Worm (Caenorhabditis elegans): Measurements from ENCODE around the gene nra-1.

- TF ChIP-seq ama-1 (optimal IDR thresholded peaks at IDR 0.05) (no peak), snpc-4 (tag; optimal IDR thresholded peaks at IDR 0.05) (no peak), mxl-3 (GFP tag; optimal IDR thresholded peaks at IDR 0.05) (no peak), ceh-44 (GFP tag; IDR thresholded peaks at IDR 0.05) (no peak), tra-1 (GFP tag; IDR thresholded peaks at IDR 0.05) (0 out of 2 replicates have a peak, but pooled peaks have one; percentile 4), lin-13 (GFP tag; optimal IDR thresholded peaks at IDR 0.05) (peak; percentile 17), lin-39 (tag; optimal IDR thresholded peaks at IDR 0.05) (no peak)
Measured at ce11 chrIV:17279592-17280440, 4.2 kb downstream of the nra-1 start.
